Worm (Caenorhabditis elegans) whole organism, late embryonic: Measurements from ENCODE around the gene inx-2.

ENCODE experiments used
- C08G9.2 ChIP-seq: sonication (generic microtip); optimal IDR thresholded peaks from 2 replicates; lab custom pipeline; 2016; ENCODE audit warnings: mild to moderate bottlenecking, missing genetic modification characterization, moderate library complexity, missing compliant biosample characterization
- C38D4.7 ChIP-seq: fragments of 200-800 bp; sonication (Bioruptor generic); optimal IDR thresholded peaks from 2 replicates; lab custom pipeline; 2018; ENCODE audit warnings: mild to moderate bottlenecking, missing genetic modification characterization, moderate library complexity, missing compliant biosample characterization
- F13H6.1 ChIP-seq: sonication (generic microtip); optimal IDR thresholded peaks from 2 replicates; lab custom pipeline; 2016; ENCODE audit warnings: missing genetic modification characterization, missing compliant biosample characterization
- T23F11.4 ChIP-seq: fragments of 200-800 bp; sonication (Bioruptor generic); optimal IDR thresholded peaks from 2 replicates; lab custom pipeline; 2018; ENCODE audit warnings: mild to moderate bottlenecking, missing genetic modification characterization, missing compliant biosample characterization
- Y22D7AL.16 ChIP-seq: sonication (generic microtip); optimal IDR thresholded peaks from 2 replicates; lab custom pipeline; 2016; ENCODE audit warnings: missing genetic modification characterization, missing compliant biosample characterization
- ama-1 ChIP-seq: fragments of 150-350 bp; optimal IDR thresholded peaks from 2 replicates; lab custom pipeline; 2014
- ceh-14 ChIP-seq: sonication (generic microtip); optimal IDR thresholded peaks from 2 replicates; lab custom pipeline; 2016; ENCODE audit warnings: missing genotype, missing genetic modification characterization, missing compliant biosample characterization
- ceh-18 ChIP-seq: sonication (generic microtip); optimal IDR thresholded peaks from 2 replicates; lab custom pipeline; 2016; ENCODE audit warnings: missing genetic modification characterization, missing compliant biosample characterization
- ceh-19 ChIP-seq: fragments of 200-800 bp; sonication (Bioruptor generic); optimal IDR thresholded peaks from 2 replicates; lab custom pipeline; 2018; ENCODE audit warnings: mild to moderate bottlenecking, missing genetic modification characterization, missing compliant biosample characterization
- ceh-2 ChIP-seq: sonication (generic microtip); optimal IDR thresholded peaks from 2 replicates; lab custom pipeline; 2016; ENCODE audit warnings: missing genotype, missing genetic modification characterization, missing compliant biosample characterization
- ceh-22 ChIP-seq: sonication (generic microtip); optimal IDR thresholded peaks from 2 replicates; lab custom pipeline; 2017; ENCODE audit warnings: missing biosample characterization, missing genetic modification characterization
- ceh-30 ChIP-seq: fragments of 150-350 bp; optimal IDR thresholded peaks from 2 replicates; lab custom pipeline; 2014; ENCODE audit warnings: missing biosample characterization, missing genetic modification characterization
- ceh-31 ChIP-seq: sonication (generic microtip); optimal IDR thresholded peaks from 2 replicates; lab custom pipeline; 2016; ENCODE audit warnings: missing genetic modification characterization, missing compliant biosample characterization
- ceh-34 ChIP-seq: sonication (generic microtip); optimal IDR thresholded peaks from 2 replicates; lab custom pipeline; 2016; ENCODE audit warnings: mild to moderate bottlenecking, missing genetic modification characterization, missing compliant biosample characterization
- ceh-45 ChIP-seq: fragments of 200-800 bp; sonication (Bioruptor generic); IDR thresholded peaks from 2 replicates; pipeline ENCODE4 v1.3.6; 2022; ENCODE audit warnings: missing genetic modification reagents, missing genetic modification characterization, missing compliant biosample characterization
- ceh-9 ChIP-seq: sonication (generic microtip); optimal IDR thresholded peaks from 2 replicates; lab custom pipeline; 2016; ENCODE audit warnings: mild to moderate bottlenecking, missing genetic modification characterization, inconsistent platforms, missing compliant biosample characterization
- che-1 ChIP-seq: sonication (generic microtip); optimal IDR thresholded peaks from 2 replicates; lab custom pipeline; 2016; ENCODE audit warnings: mild to moderate bottlenecking, missing genetic modification characterization, missing compliant biosample characterization
- ets-4 ChIP-seq: sonication (generic microtip); optimal IDR thresholded peaks from 2 replicates; lab custom pipeline; 2016; ENCODE audit warnings: missing genetic modification characterization, missing compliant biosample characterization
- eyg-1 ChIP-seq: sonication (generic microtip); optimal IDR thresholded peaks from 2 replicates; lab custom pipeline; 2016; ENCODE audit warnings: missing genotype, missing genetic modification characterization, missing compliant biosample characterization
- fkh-10 ChIP-seq: fragments of 150-350 bp; optimal IDR thresholded peaks from 2 replicates; lab custom pipeline; 2014; ENCODE audit warnings: missing biosample characterization, missing genetic modification reagents, missing genetic modification characterization
- fkh-6 ChIP-seq: sonication (generic microtip); optimal IDR thresholded peaks from 2 replicates; lab custom pipeline; 2016; ENCODE audit warnings: missing genetic modification characterization, missing compliant biosample characterization
- gmeb-2 ChIP-seq: sonication (generic microtip); optimal IDR thresholded peaks from 2 replicates; lab custom pipeline; 2016; ENCODE audit warnings: missing genetic modification characterization, inconsistent platforms, missing compliant biosample characterization
- hlh-15 ChIP-seq: sonication (generic microtip); optimal IDR thresholded peaks from 2 replicates; lab custom pipeline; 2016; ENCODE audit warnings: missing genetic modification characterization, missing compliant biosample characterization
- hlh-6 ChIP-seq: sonication (generic microtip); optimal IDR thresholded peaks from 2 replicates; lab custom pipeline; 2016; ENCODE audit warnings: missing genotype, missing genetic modification characterization, missing compliant biosample characterization
- lim-6 ChIP-seq: sonication (generic microtip); optimal IDR thresholded peaks from 2 replicates; lab custom pipeline; 2016; ENCODE audit warnings: missing genetic modification characterization, missing compliant biosample characterization
- lin-11 ChIP-seq: fragments of 200-800 bp; sonication (Bioruptor generic); optimal IDR thresholded peaks from 2 replicates; lab custom pipeline; 2018; ENCODE audit warnings: mild to moderate bottlenecking, missing genetic modification characterization, missing compliant biosample characterization
- madf-2 ChIP-seq: sonication (generic microtip); optimal IDR thresholded peaks from 2 replicates; lab custom pipeline; 2017; ENCODE audit warnings: missing genetic modification characterization, missing compliant biosample characterization
- mec-3 ChIP-seq: sonication (generic microtip); optimal IDR thresholded peaks from 2 replicates; lab custom pipeline; 2016; ENCODE audit warnings: borderline replicate concordance, missing genetic modification characterization, missing compliant biosample characterization
- nfya-1 ChIP-seq: sonication (generic microtip); optimal IDR thresholded peaks from 2 replicates; lab custom pipeline; 2017; ENCODE audit warnings: missing genetic modification characterization, mild to moderate bottlenecking, missing compliant biosample characterization, antibody characterized with exemption, moderate library complexity
- nhr-11 ChIP-seq: fragments of 150-350 bp; optimal IDR thresholded peaks from 2 replicates; lab custom pipeline; 2014; ENCODE audit warnings: missing biosample characterization, missing genetic modification characterization
- nhr-232 ChIP-seq: sonication (generic microtip); optimal IDR thresholded peaks from 2 replicates; lab custom pipeline; 2016; ENCODE audit warnings: missing genetic modification characterization, missing compliant biosample characterization
- npax-4 ChIP-seq: sonication (generic microtip); optimal IDR thresholded peaks from 2 replicates; lab custom pipeline; 2016; ENCODE audit warnings: missing genetic modification characterization, missing compliant biosample characterization
- odd-2 ChIP-seq: sonication (generic microtip); optimal IDR thresholded peaks from 2 replicates; lab custom pipeline; 2017; ENCODE audit warnings: antibody characterized with exemption, mild to moderate bottlenecking, missing genetic modification characterization, missing compliant biosample characterization
- pag-3 ChIP-seq: sonication (generic microtip); optimal IDR thresholded peaks from 2 replicates; lab custom pipeline; 2016; ENCODE audit warnings: missing compliant biosample characterization, missing genetic modification characterization, borderline replicate concordance
- pat-9 ChIP-seq: fragments of 200-800 bp; sonication (Bioruptor generic); optimal IDR thresholded peaks from 2 replicates; lab custom pipeline; 2018; ENCODE audit warnings: mild to moderate bottlenecking, missing genetic modification characterization, moderate library complexity, missing compliant biosample characterization
- pax-1 ChIP-seq: fragments of 150-350 bp; optimal IDR thresholded peaks from 2 replicates; lab custom pipeline; 2014; ENCODE audit warnings: missing biosample characterization, missing genetic modification characterization
- pha-2 ChIP-seq: sonication (generic microtip); optimal IDR thresholded peaks from 2 replicates; lab custom pipeline; 2017; ENCODE audit warnings: mild to moderate bottlenecking, missing genetic modification characterization, missing compliant biosample characterization
- pha-4 ChIP-seq: fragments of 150-350 bp; optimal IDR thresholded peaks from 2 replicates; lab custom pipeline; 2018; ENCODE audit warnings: missing biosample characterization, missing genetic modification reagents, missing genetic modification characterization
- pqm-1 ChIP-seq: sonication (generic microtip); optimal IDR thresholded peaks from 2 replicates; lab custom pipeline; 2016; ENCODE audit warnings: missing genetic modification characterization, missing compliant biosample characterization
- pros-1 ChIP-seq: fragments of 150-350 bp; optimal IDR thresholded peaks from 2 replicates; lab custom pipeline; 2014; ENCODE audit warnings: missing biosample characterization, missing genetic modification reagents, missing genetic modification characterization
- ref-2 ChIP-seq: sonication (generic microtip); optimal IDR thresholded peaks from 2 replicates; lab custom pipeline; 2016; ENCODE audit warnings: missing genetic modification characterization, missing compliant biosample characterization
- rnt-1 ChIP-seq: sonication (generic microtip); optimal IDR thresholded peaks from 2 replicates; lab custom pipeline; 2016; ENCODE audit warnings: missing genetic modification characterization, missing compliant biosample characterization
- sdc-2 ChIP-seq: sonication (generic microtip); optimal IDR thresholded peaks from 2 replicates; lab custom pipeline; 2016; ENCODE audit warnings: missing genotype, missing genetic modification characterization, missing compliant biosample characterization
- sox-2 ChIP-seq: fragments of 200-800 bp; sonication (Bioruptor generic); IDR thresholded peaks from 2 replicates; pipeline ENCODE4 v1.3.6; 2022; ENCODE audit warnings: missing genetic modification reagents, missing genetic modification characterization, missing compliant biosample characterization
- sox-4 ChIP-seq: sonication (generic microtip); optimal IDR thresholded peaks from 2 replicates; lab custom pipeline; 2017; ENCODE audit warnings: mild to moderate bottlenecking, missing genetic modification characterization, inconsistent platforms, missing compliant biosample characterization
- tbx-7 ChIP-seq: sonication (generic microtip); optimal IDR thresholded peaks from 2 replicates; lab custom pipeline; 2016; ENCODE audit warnings: missing genotype, missing genetic modification characterization, missing compliant biosample characterization
- unc-3 ChIP-seq, 2 experiments: fragments of 200-800 bp in 1 of 2; sonication (Bioruptor generic) in 1 of 2; sonication (generic microtip) in 1 of 2; conservative IDR thresholded peaks in 1 of 2; optimal IDR thresholded peaks in 1 of 2; 2 replicates each; pipeline versions ENCODE4 v1.3.6 to Lab custom; 2016 to 2022; ENCODE audit warnings: missing compliant biosample characterization in 2 of 2, missing genetic modification characterization in 2 of 2, missing genetic modification reagents in 1 of 2
- unc-55 ChIP-seq: sonication (generic microtip); optimal IDR thresholded peaks from 2 replicates; lab custom pipeline; 2017; ENCODE audit warnings: missing biosample characterization, missing genetic modification reagents, missing genetic modification characterization
- zip-5 ChIP-seq: sonication (generic microtip); optimal IDR thresholded peaks from 2 replicates; lab custom pipeline; 2016; ENCODE audit warnings: missing genetic modification characterization, missing compliant biosample characterization

Gene inx-2

DNA sequence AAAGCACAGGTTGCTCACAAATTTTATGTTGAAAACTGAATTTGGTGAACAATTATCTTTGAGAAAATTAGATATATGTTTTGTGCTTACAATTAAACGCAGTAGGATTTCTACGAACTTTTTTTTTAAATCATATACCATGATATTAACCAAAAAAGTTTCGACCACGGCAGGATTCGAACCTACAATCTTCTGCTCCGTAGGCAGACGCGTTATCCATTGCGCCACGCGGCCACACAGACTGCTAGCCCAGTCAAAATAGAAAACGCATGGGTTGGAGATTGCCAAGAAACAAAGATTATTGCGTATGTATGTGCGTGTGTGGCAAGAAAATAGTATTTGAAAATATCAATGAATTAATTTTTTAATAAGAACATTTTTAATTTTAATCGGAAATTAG is 44.1 kb downstream of the inx-2 start (continued):
- peak; percentile 55 for TF ChIP-seq hlh-15 (tag; lab: Kevin White, UChicago)
- peak; percentile 56 for TF ChIP-seq C08G9.2 (tag; lab: Kevin White, UChicago)
- TF ChIP-seq ceh-2 (tag; lab: Kevin White, UChicago), result peak; percentile 50
- TF ChIP-seq che-1 (tag; lab: Kevin White, UChicago), result peak; percentile 57
- TF ChIP-seq pag-3 (tag; lab: Kevin White, UChicago), result no peak
- TF ChIP-seq ets-4 (tag; lab: Kevin White, UChicago), result peak; percentile 30
- peak; percentile 38 for TF ChIP-seq ceh-34
- TF ChIP-seq C38D4.7, result peak; percentile 46
- TF ChIP-seq ceh-19, result peak; percentile 76
- TF ChIP-seq ceh-18 (tag; lab: Kevin White, UChicago), result peak; percentile 53
- TF ChIP-seq madf-2 (tag; lab: Kevin White, UChicago), result peak; percentile 56
- TF ChIP-seq pros-1 (tag; lab: Kevin White, UChicago), result no peak
- no peak for TF ChIP-seq nhr-11 (tag; lab: Kevin White, UChicago)
- peak; percentile 72 for TF ChIP-seq ceh-14 (tag; lab: Kevin White, UChicago)
- TF ChIP-seq gmeb-2 (tag; lab: Kevin White, UChicago), result peak; percentile 46
- TF ChIP-seq ceh-30 (tag; lab: Kevin White, UChicago), result no peak
- TF ChIP-seq lin-11 (tag; lab: Kevin White, UChicago), result peak; percentile 48
- TF ChIP-seq npax-4 (tag; lab: Kevin White, UChicago), result no peak
- no peak for TF ChIP-seq mec-3 (tag; lab: Kevin White, UChicago)
- no peak for TF ChIP-seq unc-55 (GFP tag; lab: Kevin White, UChicago)
- TF ChIP-seq nhr-232 (tag; lab: Kevin White, UChicago), result peak; percentile 13
- no peak for TF ChIP-seq pha-2 (tag; lab: Kevin White, UChicago)
- TF ChIP-seq ama-1 (lab: Kevin White, UChicago), result no peak
- TF ChIP-seq sox-4 (tag; lab: Kevin White, UChicago), result peak; percentile 45
- no peak for TF ChIP-seq ceh-9 (tag; lab: Kevin White, UChicago)
- no peak for TF ChIP-seq lim-6 (tag; lab: Kevin White, UChicago)
- TF ChIP-seq T23F11.4 (GFP tag; lab: Kevin White, UChicago), result peak; percentile 44
- no peak for TF ChIP-seq tbx-7 (tag; lab: Kevin White, UChicago)
- TF ChIP-seq eyg-1 (tag; lab: Kevin White, UChicago), result no peak
- peak; percentile 75 for TF ChIP-seq ref-2 (tag; lab: Kevin White, UChicago)
- no peak for TF ChIP-seq ceh-22 (tag; lab: Kevin White, UChicago)
- no peak for TF ChIP-seq pha-4 (tag; lab: Kevin White, UChicago)
- TF ChIP-seq odd-2, result no peak
- peak; percentile 31 for TF ChIP-seq rnt-1 (tag; lab: Kevin White, UChicago)
- TF ChIP-seq ceh-31 (tag; lab: Kevin White, UChicago), result no peak
- no peak for TF ChIP-seq pqm-1 (tag; lab: Kevin White, UChicago)
- TF ChIP-seq pat-9 (tag; lab: Kevin White, UChicago), result peak; percentile 66
- no peak; the same call in 1 of the 2 replicates for TF ChIP-seq sox-2 (GFP tag; lab: Robert Waterston, UW)
- TF ChIP-seq pax-1 (tag; lab: Kevin White, UChicago), result no peak
- TF ChIP-seq nfya-1, result peak; percentile 20
- no peak for TF ChIP-seq ceh-45 (GFP tag; lab: Robert Waterston, UW)
- TF ChIP-seq Y22D7AL.16, result no peak
- TF ChIP-seq fkh-6, result peak; percentile 61
- peak; percentile 70; the same call in 1 of the 2 replicates for TF ChIP-seq unc-3 (GFP tag; conservative IDR thresholded peaks at IDR 0.05; lab: Robert Waterston, UW)
- TF ChIP-seq unc-3 (tag; optimal IDR thresholded peaks at IDR 0.05; lab: Kevin White, UChicago), result peak; percentile 24
- TF ChIP-seq sdc-2 (tag; lab: Kevin White, UChicago), result peak; percentile 61
- TF ChIP-seq zip-5 (tag; lab: Kevin White, UChicago), result peak; percentile 25
- peak; percentile 23 for TF ChIP-seq F13H6.1
- no peak for TF ChIP-seq fkh-10
- peak; percentile 31 for TF ChIP-seq hlh-6 (tag; lab: Kevin White, UChicago)
- TF ChIP-seq, all 69 proteins: peak for 38
